Fruit fly (Drosophila melanogaster): Measurements from ENCODE around the gene CG6276.

Gene CG6276

dm6 chr3R:15367477-15367876 lies 47.6 kb upstream of the CG6276 start, which contains the start of gene CG34404:
Gene CG34404, minus strand, starts transcription at chr3R:15367665.
- TF ChIP-seq Ets97D (GFP tag; optimal IDR thresholded peaks at IDR 0.05) (peak; percentile 4), Opbp (GFP tag; IDR thresholded peaks at IDR 0.05; ENCODE audit: partially characterized antibody) (no peak), crc (GFP tag; optimal IDR thresholded peaks at IDR 0.05) (no peak), YL-1 (GFP tag; optimal IDR thresholded peaks at IDR 0.05) (peak; percentile 9), fd64A (GFP tag; optimal IDR thresholded peaks at IDR 0.05) (no peak), knrl (GFP tag; IDR thresholded peaks at IDR 0.05; ENCODE audit: partially characterized antibody) (no peak), fru (optimal IDR thresholded peaks at IDR 0.05) (no peak), CG18619 (GFP tag; optimal IDR thresholded peaks at IDR 0.05) (no peak), ash1 (GFP tag; optimal IDR thresholded peaks at IDR 0.05) (no peak), wor (GFP tag; IDR thresholded peaks at IDR 0.05) (no peak), Elba2 (GFP tag; optimal IDR thresholded peaks at IDR 0.05) (peak; percentile 31), en (GFP tag; optimal IDR thresholded peaks at IDR 0.05) (no peak), CG14441 (GFP tag; IDR thresholded peaks at IDR 0.05) (no peak), BEAF-32 (GFP tag; optimal IDR thresholded peaks at IDR 0.05) (peak; percentile 38), CG6765 (GFP tag; optimal IDR thresholded peaks at IDR 0.05) (no peak), Gug (GFP tag; IDR thresholded peaks at IDR 0.05) (no peak), Abd-B (GFP tag; optimal IDR thresholded peaks at IDR 0.05) (no peak), CG17361 (GFP tag; IDR thresholded peaks at IDR 0.05) (no peak), CG15269 (tag; optimal IDR thresholded peaks at IDR 0.05) (no peak), lov (optimal IDR thresholded peaks at IDR 0.05) (no peak), lov (GFP tag; IDR thresholded peaks at IDR 0.05) (no peak), TFAM (GFP tag; optimal IDR thresholded peaks at IDR 0.05) (no peak), CG10366 (GFP tag; IDR thresholded peaks at IDR 0.05) (no peak), CG7987 (GFP tag; optimal IDR thresholded peaks at IDR 0.05) (no peak), danr (GFP tag; IDR thresholded peaks at IDR 0.05) (no peak), CG4328 (GFP tag; optimal IDR thresholded peaks at IDR 0.05) (no peak), cg (GFP tag; optimal IDR thresholded peaks at IDR 0.05) (peak; percentile 54), ac (GFP tag; optimal IDR thresholded peaks at IDR 0.05) (no peak), Scr (GFP tag; IDR thresholded peaks at IDR 0.05; ENCODE audit: partially characterized antibody) (peak; percentile 54; the same call in 1 of the 2 replicates), CG7745 (tag; optimal IDR thresholded peaks at IDR 0.05) (no peak), Asciz (GFP tag; optimal IDR thresholded peaks at IDR 0.05) (no peak), z (GFP tag; IDR thresholded peaks at IDR 0.05) (no peak), CG15514 (GFP tag; optimal IDR thresholded peaks at IDR 0.05) (peak; percentile 50), zen (tag; optimal IDR thresholded peaks at IDR 0.05) (no peak), CG10462 (GFP tag; optimal IDR thresholded peaks at IDR 0.05) (no peak), Eip74EF (GFP tag; optimal IDR thresholded peaks at IDR 0.05) (no peak), repo (GFP tag; optimal IDR thresholded peaks at IDR 0.05) (no peak), Oaz (GFP tag; IDR thresholded peaks at IDR 0.05) (no peak), Lpt (GFP tag; optimal IDR thresholded peaks at IDR 0.05) (no peak), unc-4 (GFP tag; IDR thresholded peaks at IDR 0.05; ENCODE audit: partially characterized antibody) (0 out of 2 replicates have a peak, but pooled peaks have one; percentile 24), CG6689 (GFP tag; IDR thresholded peaks at IDR 0.05) (no peak), CG11093 (GFP tag; IDR thresholded peaks at IDR 0.05) (no peak), Oli (tag; optimal IDR thresholded peaks at IDR 0.05) (no peak), Dp (GFP tag; optimal IDR thresholded peaks at IDR 0.05) (peak; percentile 85), CG11560 (tag; IDR thresholded peaks at IDR 0.05) (no peak), CG2129 (GFP tag; IDR thresholded peaks at IDR 0.05; ENCODE audit: partially characterized antibody) (no peak), zen2 (GFP tag; IDR thresholded peaks at IDR 0.05; ENCODE audit: partially characterized antibody) (peak; percentile 32; the same call in 2 of the 3 replicates), zfh2 (GFP tag; optimal IDR thresholded peaks at IDR 0.05) (no peak), CG13624 (GFP tag; optimal IDR thresholded peaks at IDR 0.05) (no peak), stwl (tag; optimal IDR thresholded peaks at IDR 0.05) (peak; percentile 45), CG1602 (GFP tag; optimal IDR thresholded peaks at IDR 0.05) (no peak)

Data from whole organism, embryonic.